Worm (Caenorhabditis elegans): ENCODE results near the gene T07G12.4.

- TF ChIP-seq him-1 (tag; optimal IDR thresholded peaks at IDR 0.05) (no peak), dao-5 (tag; optimal IDR thresholded peaks at IDR 0.05) (no peak)
Observed at ce11 chrIV:10577600-10577999, 39.1 kb upstream of the T07G12.4 start.

All from whole organism, L4/young adult.